Fruit fly (Drosophila melanogaster) whole organism, adult: ENCODE results near the gene rod.
A peak's percentile ranks its signal among the peaks of the same experiment; 100 is the strongest.

Experiments
- CG11617 ChIP-seq: fragments of 200-800 bp; sonication (Bioruptor generic); optimal IDR thresholded peaks from 2 replicates; lab custom pipeline; 2017; ENCODE audit warnings: mild to moderate bottlenecking, missing biosample characterization, missing genetic modification reagents, missing genetic modification characterization
- CG12768 ChIP-seq: fragments of 200-800 bp; sonication (Bioruptor generic); optimal IDR thresholded peaks from 2 replicates; lab custom pipeline; 2017; ENCODE audit warnings: missing biosample characterization, missing genetic modification characterization, mild to moderate bottlenecking, moderate library complexity, missing genetic modification reagents
- CG14711 ChIP-seq: fragments of 200-800 bp; sonication (Bioruptor generic); optimal IDR thresholded peaks from 2 replicates; lab custom pipeline; 2018; ENCODE audit warnings: missing biosample characterization, mild to moderate bottlenecking, missing genetic modification characterization, moderate library complexity
- CG5204 ChIP-seq: fragments of 200-800 bp; sonication (Bioruptor generic); optimal IDR thresholded peaks from 2 replicates; lab custom pipeline; 2016; ENCODE audit warnings: missing biosample characterization, missing genetic modification characterization
- CG7045 ChIP-seq: fragments of 200-800 bp; sonication (Bioruptor generic); optimal IDR thresholded peaks from 2 replicates; lab custom pipeline; 2017; ENCODE audit warnings: missing biosample characterization, mild to moderate bottlenecking, missing genetic modification characterization
- bab1 ChIP-seq: fragments of 200-800 bp; sonication (Bioruptor generic); optimal IDR thresholded peaks from 3 replicates; lab custom pipeline; 2019; ENCODE audit warnings: missing biosample characterization, mild to moderate bottlenecking, missing genetic modification characterization, moderate library complexity
- cic ChIP-seq: fragments of 200-800 bp; sonication (Bioruptor generic); optimal IDR thresholded peaks from 2 replicates; lab custom pipeline; 2017; ENCODE audit warnings: missing biosample characterization, mild to moderate bottlenecking, missing genetic modification characterization, moderate library complexity
- cnc ChIP-seq, 2 experiments: fragments of >200 bp; optimal IDR thresholded peaks; 2 replicates each; lab custom pipeline; 2017
- kay ChIP-seq: fragments of 200-800 bp; sonication (Bioruptor generic); peaks from one replicate; lab custom pipeline; 2016; ENCODE audit warnings: missing biosample characterization, missing genetic modification characterization, borderline replicate concordance
- pad ChIP-seq: fragments of 200-800 bp; sonication (Bioruptor generic); optimal IDR thresholded peaks from 3 replicates; lab custom pipeline; 2017; ENCODE audit warnings: missing biosample characterization, missing genetic modification characterization, mild to moderate bottlenecking, moderate library complexity, missing genetic modification reagents
- toe ChIP-seq: fragments of 200-800 bp; sonication (Bioruptor generic); optimal IDR thresholded peaks from 2 replicates; lab custom pipeline; 2016; ENCODE audit warnings: missing biosample characterization, missing genetic modification characterization

DNA sequence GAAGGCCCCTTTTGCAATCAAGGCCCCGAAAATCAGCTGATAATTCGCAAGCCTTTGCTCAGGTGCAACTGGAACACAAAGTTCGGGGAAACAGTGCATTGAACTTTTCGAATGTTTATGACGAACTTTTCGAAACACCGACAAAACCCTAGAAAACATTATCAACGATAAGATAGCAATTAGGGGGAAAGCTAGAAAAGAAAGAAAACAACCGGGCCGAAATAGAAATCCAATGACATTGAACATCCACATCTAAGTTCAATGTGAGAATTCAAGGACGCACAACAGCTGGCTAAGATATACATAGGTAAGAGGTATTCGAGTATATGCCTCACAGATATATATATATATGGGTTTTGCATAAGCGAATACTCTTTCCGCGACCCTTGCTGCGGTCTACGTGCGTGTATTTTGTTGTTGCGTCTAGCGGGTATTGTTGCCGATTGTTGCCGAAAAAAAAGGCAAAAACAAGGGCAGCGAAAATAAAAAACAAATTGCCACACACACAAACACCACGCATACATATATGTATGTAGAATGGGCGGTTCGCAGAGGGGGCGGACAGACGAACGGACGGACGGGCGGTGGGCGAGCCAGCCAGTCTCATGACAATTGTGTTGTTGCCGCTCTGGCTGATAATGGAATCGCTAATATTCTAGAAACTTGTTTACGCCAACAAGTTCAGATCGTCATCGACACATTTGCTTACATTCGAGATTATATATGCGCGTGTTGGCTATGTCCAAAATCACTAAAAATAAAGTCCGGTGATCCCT is 19.0 kb downstream of the rod start:
- TF ChIP-seq cnc (optimal IDR thresholded peaks at IDR 0.05; lab: Kevin White, UChicago) (no peak), cic (GFP tag; lab: Kevin White, UChicago) (peak; percentile 75), kay (GFP tag; lab: Kevin White, UChicago) (peak; percentile 53), CG11617 (no peak), CG5204 (GFP tag; lab: Kevin White, UChicago) (no peak), CG7045 (GFP tag; lab: Kevin White, UChicago) (peak; percentile 22), bab1 (GFP tag; lab: Kevin White, UChicago) (no peak), toe (no peak), pad (no peak), CG14711 (tag; lab: Kevin White, UChicago) (no peak), CG12768 (GFP tag; lab: Kevin White, UChicago) (peak; percentile 18)
